Fruit fly (Drosophila melanogaster) whole organism: ENCODE data around the gene ergic53.

ENCODE experiments used
- CG8478 ChIP-seq: fragments of >200 bp; optimal IDR thresholded peaks from 2 replicates; lab custom pipeline; 2018; ENCODE audit warnings: inconsistent platforms
- Dll ChIP-seq: fragments of >200 bp; optimal IDR thresholded peaks from 2 replicates; lab custom pipeline; 2017
- EcR ChIP-seq, 2 experiments: fragments of >200 bp; optimal IDR thresholded peaks; 2 replicates each; lab custom pipeline; 2017; ENCODE audit warnings: missing biosample characterization in 2 of 2, missing genetic modification characterization in 2 of 2, missing genetic modification reagents in 2 of 2
- pan ChIP-seq: fragments of >200 bp; optimal IDR thresholded peaks from 2 replicates; lab custom pipeline; 2017
- psq ChIP-seq: fragments of >200 bp; optimal IDR thresholded peaks from 2 replicates; lab custom pipeline; 2017
- usp ChIP-seq: fragments of >200 bp; optimal IDR thresholded peaks from 2 replicates; lab custom pipeline; 2017; ENCODE audit warnings: missing biosample characterization, missing genetic modification characterization, mixed read lengths

ergic53 gene

dm6 chr3L:8524816-8525625 is 9.8 kb upstream of the ergic53 start, which contains the start of the genes GstO1 and foi:
Gene GstO1, minus strand, starts transcription at chr3L:8524866.
Gene foi, plus strand, starts transcription at chr3L:8525244.
- TF ChIP-seq EcR (GFP tag; optimal IDR thresholded peaks at IDR 0.05; lab: Kevin White, UChicago) (no peak), CG8478 (lab: Kevin White, UChicago) (no peak), Dll (no peak), usp (GFP tag; lab: Kevin White, UChicago) (no peak), pan (no peak), psq (lab: Kevin White, UChicago) (no peak)

- TF ChIP-seq pan (no peak), EcR (GFP tag; optimal IDR thresholded peaks at IDR 0.05; lab: Kevin White, UChicago) (no peak)
Measured at dm6 chr3L:8525691-8526421, 8.9 kb upstream of the ergic53 start.

dm6 chr3L:8527829-8528228 is 6.9 kb upstream of the ergic53 start:
- TF ChIP-seq pan (no peak), EcR (GFP tag; optimal IDR thresholded peaks at IDR 0.05; lab: Kevin White, UChicago) (no peak), usp (GFP tag; lab: Kevin White, UChicago) (no peak), Dll (no peak), psq (lab: Kevin White, UChicago) (no peak), CG8478 (lab: Kevin White, UChicago) (no peak)

- TF ChIP-seq usp (GFP tag; lab: Kevin White, UChicago) = no peak
Measured at dm6 chr3L:8528546-8528945, 6.2 kb upstream of the ergic53 start.

- TF ChIP-seq pan = no peak
- no peak for TF ChIP-seq usp (GFP tag; lab: Kevin White, UChicago)
- no peak for TF ChIP-seq Dll
- no peak for TF ChIP-seq psq (lab: Kevin White, UChicago)
- TF ChIP-seq CG8478 (lab: Kevin White, UChicago) = no peak
- no peak for TF ChIP-seq EcR (GFP tag; optimal IDR thresholded peaks at IDR 0.05; lab: Kevin White, UChicago)
Measured at dm6 chr3L:8529701-8530100, 5.1 kb upstream of the ergic53 start.

dm6 chr3L:8536387-8536786 is 1.6 kb downstream of the ergic53 start:
- TF ChIP-seq psq (lab: Kevin White, UChicago) (no peak), Dll (no peak), CG8478 (lab: Kevin White, UChicago) (no peak), usp (GFP tag; lab: Kevin White, UChicago) (no peak), pan (no peak), EcR (GFP tag; optimal IDR thresholded peaks at IDR 0.05; lab: Kevin White, UChicago) (no peak)

dm6 chr3L:8538355-8538754 is 3.6 kb downstream of the ergic53 start:
- TF ChIP-seq EcR (GFP tag; optimal IDR thresholded peaks at IDR 0.05; lab: Kevin White, UChicago) (no peak), CG8478 (lab: Kevin White, UChicago) (no peak), usp (GFP tag; lab: Kevin White, UChicago) (no peak), Dll (no peak), pan (no peak)

- no peak for TF ChIP-seq psq (lab: Kevin White, UChicago)
- TF ChIP-seq EcR (GFP tag; optimal IDR thresholded peaks at IDR 0.05; lab: Kevin White, UChicago) = no peak
- no peak for TF ChIP-seq usp (GFP tag; lab: Kevin White, UChicago)
- no peak for TF ChIP-seq pan
- no peak for TF ChIP-seq Dll
- no peak for TF ChIP-seq CG8478 (lab: Kevin White, UChicago)
Measured at dm6 chr3L:8540509-8540908, 5.7 kb downstream of the ergic53 start.

dm6 chr3L:8541669-8542068 is 6.9 kb downstream of the ergic53 start:
- TF ChIP-seq psq (lab: Kevin White, UChicago) = no peak
- no peak for TF ChIP-seq usp (GFP tag; lab: Kevin White, UChicago)
- TF ChIP-seq Dll = no peak
- no peak for TF ChIP-seq CG8478 (lab: Kevin White, UChicago)
- TF ChIP-seq pan = no peak
- no peak for TF ChIP-seq EcR (GFP tag; optimal IDR thresholded peaks at IDR 0.05; lab: Kevin White, UChicago)

dm6 chr3L:8542213-8542612 is 7.4 kb downstream of the ergic53 start:
- TF ChIP-seq EcR (GFP tag; optimal IDR thresholded peaks at IDR 0.05; lab: Kevin White, UChicago) = no peak
- no peak for TF ChIP-seq usp (GFP tag; lab: Kevin White, UChicago)
- TF ChIP-seq CG8478 (lab: Kevin White, UChicago) = no peak
- TF ChIP-seq pan = no peak
- TF ChIP-seq psq (lab: Kevin White, UChicago) = no peak
- no peak for TF ChIP-seq Dll

- no peak for TF ChIP-seq CG8478 (lab: Kevin White, UChicago)
- TF ChIP-seq pan = no peak
- no peak for TF ChIP-seq psq (lab: Kevin White, UChicago)
Measured at dm6 chr3L:8543866-8544265, 9.1 kb downstream of the ergic53 start.

- TF ChIP-seq EcR (GFP tag; optimal IDR thresholded peaks at IDR 0.05; lab: Kevin White, UChicago) (no peak), pan (no peak), usp (GFP tag; lab: Kevin White, UChicago) (no peak), CG8478 (lab: Kevin White, UChicago) (no peak), psq (lab: Kevin White, UChicago) (no peak), Dll (no peak)
Measured at dm6 chr3L:8544710-8545109, 9.9 kb downstream of the ergic53 start, which contains the start of gene rhea. Gene rhea, plus strand, starts transcription at chr3L:8545001.
